ENCODE assay signal across 4 worm cellular contexts in genomic region chrX:10022016-10022415, ce11.
A peak's percentile ranks its signal among the peaks of the same experiment; 100 is the strongest.
TF ChIP-seq lines count a peak whose summit lies in the region.

TSS of gene F42G10.1 (minus strand) at chrX:10022166.

TF ChIP-seq in whole organism, L1 larva, 84 proteins besides CTCF, POLR2A, EP300 and RAD21:
- TF ChIP-seq lin-14 (GFP tag; optimal IDR thresholded peaks at IDR 0.05; lab: Kevin White, UChicago) (peak; percentile 25), ztf-4 (tag; optimal IDR thresholded peaks at IDR 0.05; lab: Kevin White, UChicago) (no peak), rnt-1 (tag; optimal IDR thresholded peaks at IDR 0.05; lab: Kevin White, UChicago) (peak; percentile 5)

TF ChIP-seq in whole organism, L2 larva, 48 proteins besides CTCF, POLR2A, EP300 and RAD21:
- TF ChIP-seq ceh-82 (tag; optimal IDR thresholded peaks at IDR 0.05; lab: Kevin White, UChicago): no peak
- TF ChIP-seq nhr-129 (tag; optimal IDR thresholded peaks at IDR 0.05; lab: Kevin White, UChicago): peak; percentile 9

TF ChIP-seq in whole organism, L3 larva, 47 proteins besides CTCF, POLR2A, EP300 and RAD21:
- TF ChIP-seq nhr-43 (tag; optimal IDR thresholded peaks at IDR 0.05; lab: Kevin White, UChicago; ENCODE audit: poor library complexity, severe bottlenecking): no peak
- peak; percentile 6 for TF ChIP-seq nfya-1 (tag; optimal IDR thresholded peaks at IDR 0.05; lab: Kevin White, UChicago; ENCODE audit: insufficient read depth)
- peak; percentile 89 for TF ChIP-seq egl-5 (tag; optimal IDR thresholded peaks at IDR 0.05; lab: Kevin White, UChicago)
- no peak for TF ChIP-seq pha-4 (tag; optimal IDR thresholded peaks at IDR 0.05; lab: Kevin White, UChicago)
- TF ChIP-seq lin-39 (tag; optimal IDR thresholded peaks at IDR 0.05; lab: Kevin White, UChicago): peak; percentile 69
- TF ChIP-seq skn-1 (tag; optimal IDR thresholded peaks at IDR 0.05; lab: Kevin White, UChicago): no peak
- TF ChIP-seq nhr-25 (tag; optimal IDR thresholded peaks at IDR 0.05; lab: Kevin White, UChicago): no peak
- no peak for TF ChIP-seq nhr-23 (tag; optimal IDR thresholded peaks at IDR 0.05; lab: Kevin White, UChicago)
- TF ChIP-seq zag-1 (tag; optimal IDR thresholded peaks at IDR 0.05; lab: Kevin White, UChicago): no peak

TF ChIP-seq in whole organism, L4 larva, 104 proteins besides CTCF, POLR2A, EP300 and RAD21:
- no peak for TF ChIP-seq mes-2 (tag; optimal IDR thresholded peaks at IDR 0.05; lab: Kevin White, UChicago; ENCODE audit: poor library complexity, severe bottlenecking)
- TF ChIP-seq nhr-11 (tag; optimal IDR thresholded peaks at IDR 0.05; lab: Kevin White, UChicago): peak; percentile 11
- peak in 1 of 2 experiments; percentile 83 for TF ChIP-seq daf-16 (GFP tag; optimal IDR thresholded peaks at IDR 0.05; lab: Kevin White, UChicago)
- TF ChIP-seq daf-16 (tag; optimal IDR thresholded peaks at IDR 0.05; lab: Kevin White, UChicago): no peak
- TF ChIP-seq hlh-11 (tag; optimal IDR thresholded peaks at IDR 0.05; lab: Kevin White, UChicago): peak; percentile 25

Comparison
In these comparisons a context has a peak if more than half of its experiments do, and no peak if none do; other contexts are left out.
1. Of the 29 proteins assayed by ChIP-seq in both whole organism, L4 larva and whole organism, L1 larva: peak only in whole organism, L4 larva: nhr-11; only in whole organism, L1 larva: none; in both: none; in neither: 28.